Worm (Caenorhabditis elegans) whole organism, mixed stage, embryonic: Measurements from ENCODE around the gene pho-12.

ENCODE experiments used
- M03D4.4 ChIP-seq: sonication (generic microtip); optimal IDR thresholded peaks from 2 replicates; lab custom pipeline; 2017; ENCODE audit warnings: mild to moderate bottlenecking, missing genetic modification characterization, missing compliant biosample characterization
- bed-3 ChIP-seq: fragments of 200-800 bp; sonication (Bioruptor generic); optimal IDR thresholded peaks from 3 replicates; lab custom pipeline; 2018; ENCODE audit warnings: mild to moderate bottlenecking, missing genetic modification characterization, moderate library complexity, missing compliant biosample characterization
- blmp-1 ChIP-seq: fragments of 150-350 bp; optimal IDR thresholded peaks from 2 replicates; lab custom pipeline; 2014; ENCODE audit warnings: missing biosample characterization, missing genetic modification characterization
- ceh-39 ChIP-seq: fragments of 150-350 bp; optimal IDR thresholded peaks from 2 replicates; lab custom pipeline; 2014; ENCODE audit warnings: missing biosample characterization, missing genetic modification characterization
- ceh-43 ChIP-seq: fragments of 200-800 bp; sonication (Bioruptor generic); optimal IDR thresholded peaks from 2 replicates; lab custom pipeline; 2018; ENCODE audit warnings: mild to moderate bottlenecking, missing genetic modification characterization, moderate library complexity, missing compliant biosample characterization
- ceh-83 ChIP-seq: fragments of 200-800 bp; sonication (Bioruptor generic); optimal IDR thresholded peaks from 2 replicates; lab custom pipeline; 2018; ENCODE audit warnings: mild to moderate bottlenecking, missing genetic modification characterization, missing compliant biosample characterization
- ces-1 ChIP-seq: fragments of 150-350 bp; optimal IDR thresholded peaks from 2 replicates; lab custom pipeline; 2014; ENCODE audit warnings: missing biosample characterization, missing genetic modification reagents, missing genetic modification characterization
- cnd-1 ChIP-seq: fragments of 200-800 bp; sonication (Bioruptor generic); optimal IDR thresholded peaks from 2 replicates; lab custom pipeline; 2018; ENCODE audit warnings: mild to moderate bottlenecking, missing genetic modification characterization, missing compliant biosample characterization
- drap-1 ChIP-seq: fragments of 200-800 bp; sonication (Bioruptor generic); optimal IDR thresholded peaks from 3 replicates; lab custom pipeline; 2018; ENCODE audit warnings: mild to moderate bottlenecking, missing genetic modification characterization, missing compliant biosample characterization
- elt-1 ChIP-seq: sonication (generic microtip); optimal IDR thresholded peaks from 2 replicates; lab custom pipeline; 2017; ENCODE audit warnings: missing genetic modification characterization, mild to moderate bottlenecking, missing compliant biosample characterization, antibody characterized with exemption, moderate library complexity, borderline replicate concordance; ENCODE audit not compliant: insufficient read depth
- elt-3 ChIP-seq: fragments of 150-350 bp; optimal IDR thresholded peaks from 2 replicates; lab custom pipeline; 2014; ENCODE audit warnings: missing biosample characterization, missing genetic modification characterization
- flh-1 ChIP-seq: fragments of 200-800 bp; sonication (Bioruptor generic); optimal IDR thresholded peaks from 2 replicates; lab custom pipeline; 2018; ENCODE audit warnings: mild to moderate bottlenecking, missing genetic modification characterization, moderate library complexity, missing compliant biosample characterization
- ham-2 ChIP-seq: fragments of 200-800 bp; sonication (Bioruptor generic); optimal IDR thresholded peaks from 2 replicates; lab custom pipeline; 2018; ENCODE audit warnings: mild to moderate bottlenecking, missing genetic modification characterization, missing compliant biosample characterization
- hlh-1 ChIP-seq: fragments of 150-350 bp; optimal IDR thresholded peaks from 2 replicates; lab custom pipeline; 2014; ENCODE audit warnings: missing biosample characterization, missing genetic modification reagents, missing genetic modification characterization
- lin-13 ChIP-seq: fragments of 150-350 bp; optimal IDR thresholded peaks from 2 replicates; lab custom pipeline; 2014; ENCODE audit warnings: missing biosample characterization, missing genetic modification characterization
- lin-32 ChIP-seq: fragments of 200-800 bp; sonication (Bioruptor generic); optimal IDR thresholded peaks from 2 replicates; lab custom pipeline; 2018; ENCODE audit warnings: mild to moderate bottlenecking, missing genetic modification characterization, missing compliant biosample characterization
- lsy-2 ChIP-seq: fragments of 150-350 bp; optimal IDR thresholded peaks from 2 replicates; lab custom pipeline; 2014; ENCODE audit warnings: missing biosample characterization, missing genetic modification characterization
- mab-5 ChIP-seq: fragments of 150-350 bp; optimal IDR thresholded peaks from 2 replicates; lab custom pipeline; 2014; ENCODE audit warnings: missing biosample characterization, missing genetic modification characterization
- mep-1 ChIP-seq: fragments of 150-350 bp; optimal IDR thresholded peaks from 2 replicates; lab custom pipeline; 2017; ENCODE audit warnings: missing biosample characterization, missing genetic modification reagents, missing genetic modification characterization, inconsistent platforms
- mls-2 ChIP-seq: sonication (generic microtip); optimal IDR thresholded peaks from 2 replicates; lab custom pipeline; 2016; ENCODE audit warnings: mild to moderate bottlenecking, missing genetic modification characterization, moderate library complexity, missing compliant biosample characterization
- nhr-12 ChIP-seq: fragments of 150-350 bp; optimal IDR thresholded peaks from 2 replicates; lab custom pipeline; 2014; ENCODE audit warnings: missing biosample characterization, missing genetic modification characterization
- nhr-2 ChIP-seq: fragments of 150-350 bp; optimal IDR thresholded peaks from 2 replicates; lab custom pipeline; 2014; ENCODE audit warnings: missing biosample characterization, missing genetic modification characterization
- nhr-237 ChIP-seq: fragments of 150-350 bp; optimal IDR thresholded peaks from 2 replicates; lab custom pipeline; 2014; ENCODE audit warnings: missing biosample characterization, missing genetic modification characterization
- nhr-28 ChIP-seq: fragments of 150-350 bp; optimal IDR thresholded peaks from 2 replicates; lab custom pipeline; 2014; ENCODE audit warnings: missing biosample characterization, missing genetic modification characterization
- nhr-76 ChIP-seq: sonication (generic microtip); optimal IDR thresholded peaks from 2 replicates; lab custom pipeline; 2017; ENCODE audit warnings: missing biosample characterization, missing genetic modification characterization
- pha-4 ChIP-seq: fragments of 150-350 bp; optimal IDR thresholded peaks from 2 replicates; lab custom pipeline; 2018; ENCODE audit warnings: missing biosample characterization, missing genetic modification reagents, missing genetic modification characterization
- sem-2 ChIP-seq: fragments of 200-800 bp; sonication (Bioruptor generic); optimal IDR thresholded peaks from 2 replicates; lab custom pipeline; 2018; ENCODE audit warnings: mild to moderate bottlenecking, missing genetic modification characterization, missing compliant biosample characterization
- snpc-4 ChIP-seq: fragments of 150-350 bp; optimal IDR thresholded peaks from 2 replicates; lab custom pipeline; 2014; ENCODE audit warnings: missing biosample characterization, missing genetic modification characterization
- sptf-1 ChIP-seq: sonication (generic microtip); optimal IDR thresholded peaks from 2 replicates; lab custom pipeline; 2017; ENCODE audit warnings: mild to moderate bottlenecking, missing genetic modification characterization, moderate library complexity, missing compliant biosample characterization
- tbx-8 ChIP-seq: fragments of 200-800 bp; sonication (Bioruptor generic); optimal IDR thresholded peaks from 2 replicates; lab custom pipeline; 2018; ENCODE audit warnings: mild to moderate bottlenecking, missing genetic modification characterization, moderate library complexity, missing compliant biosample characterization
- unc-120 ChIP-seq: sonication (generic microtip); optimal IDR thresholded peaks from 2 replicates; lab custom pipeline; 2017; ENCODE audit warnings: missing genetic modification characterization, missing compliant biosample characterization; ENCODE audit not compliant: poor library complexity, severe bottlenecking
- unc-39 ChIP-seq: fragments of 150-350 bp; optimal IDR thresholded peaks from 2 replicates; lab custom pipeline; 2014; ENCODE audit warnings: missing biosample characterization, missing genetic modification characterization
- unc-62 ChIP-seq: fragments of 150-350 bp; optimal IDR thresholded peaks from 2 replicates; lab custom pipeline; 2014; ENCODE audit warnings: missing biosample characterization, missing genetic modification reagents, missing genetic modification characterization
- ztf-11 ChIP-seq: fragments of 150-350 bp; optimal IDR thresholded peaks from 2 replicates; lab custom pipeline; 2014; ENCODE audit warnings: missing biosample characterization, missing genetic modification characterization

The pho-12 gene

DNA sequence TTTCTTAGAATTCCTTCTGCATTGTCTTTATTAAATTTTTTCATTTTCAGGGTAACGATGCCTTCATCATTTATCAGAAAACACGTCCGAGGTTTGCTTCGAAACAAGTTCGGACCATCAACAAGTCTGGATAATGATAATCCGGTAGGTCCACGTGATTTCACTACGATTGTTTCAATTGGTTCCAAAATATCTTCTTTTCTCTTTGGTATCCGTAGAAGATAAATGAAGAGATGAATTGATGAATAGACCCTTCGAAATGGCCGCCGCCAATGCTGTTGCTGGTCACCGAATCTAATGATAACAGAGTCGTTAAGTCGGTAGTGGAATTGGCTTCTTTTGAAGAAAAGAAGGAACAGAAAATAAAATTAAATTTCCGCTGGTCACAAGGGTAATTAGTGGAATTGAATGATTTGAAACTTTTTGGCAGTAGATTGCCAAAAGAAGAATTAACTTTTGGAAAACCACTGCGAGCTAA, 10.7 kb downstream of the pho-12 start, which contains the start of gene F33G12.6:
F33G12.6 (plus strand) TSS at position 51 of the 478 bp plus-strand sequence.
- TF ChIP-seq unc-39 (tag; lab: Kevin White, UChicago) = no peak
- TF ChIP-seq ces-1 (GFP tag; lab: Kevin White, UChicago) = peak; percentile 17

- TF ChIP-seq nhr-12 (tag; lab: Kevin White, UChicago) (no peak), tbx-8 (GFP tag; lab: Kevin White, UChicago) (no peak), unc-120 (tag; lab: Kevin White, UChicago) (no peak), unc-39 (tag; lab: Kevin White, UChicago) (no peak), M03D4.4 (tag; lab: Kevin White, UChicago) (no peak), nhr-28 (tag; lab: Kevin White, UChicago) (no peak), bed-3 (GFP tag; lab: Kevin White, UChicago) (no peak), snpc-4 (tag; lab: Kevin White, UChicago) (no peak), nhr-237 (tag; lab: Kevin White, UChicago) (no peak), mep-1 (tag; lab: Kevin White, UChicago) (no peak), elt-1 (tag; lab: Kevin White, UChicago) (no peak), drap-1 (GFP tag; lab: Kevin White, UChicago) (no peak), mab-5 (no peak), ceh-39 (tag; lab: Kevin White, UChicago) (no peak), blmp-1 (tag; lab: Kevin White, UChicago) (no peak), nhr-2 (tag; lab: Kevin White, UChicago) (no peak), elt-3 (no peak), ces-1 (GFP tag; lab: Kevin White, UChicago) (no peak)
- TF ChIP-seq, all 35 proteins: peak for 0
These were observed 11.4 kb downstream of the pho-12 start for ce11 chrII:5049249-5049648.

DNA sequence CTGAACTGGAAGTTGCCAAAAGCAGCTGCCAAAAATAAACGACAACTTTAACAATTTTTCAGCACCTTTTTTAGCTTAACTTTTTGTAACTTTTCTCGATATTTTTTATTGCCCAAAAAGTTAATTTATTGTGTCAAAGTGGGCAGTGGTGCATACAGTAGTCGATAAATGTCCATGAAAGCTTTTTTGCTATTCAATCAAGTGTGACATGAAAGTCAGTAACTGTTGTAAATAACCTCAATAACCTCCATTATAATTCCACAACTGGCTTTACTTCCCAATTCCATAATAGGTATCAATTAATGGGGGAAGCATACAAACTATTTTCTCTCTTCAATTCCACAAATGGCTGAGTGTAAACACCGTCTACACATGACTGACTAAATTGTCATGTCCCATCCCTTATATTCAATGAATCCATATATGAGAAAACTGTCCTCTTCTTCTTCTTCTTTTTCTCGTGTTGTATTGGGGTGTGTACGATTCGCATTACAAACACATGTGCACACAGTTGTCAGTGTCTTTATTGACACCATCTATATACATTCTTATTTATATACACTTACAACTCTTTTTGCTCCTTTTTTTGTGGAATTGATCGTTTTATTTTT, 12.3 kb downstream of the pho-12 start:
- TF ChIP-seq mls-2 (tag; lab: Kevin White, UChicago) (no peak), ham-2 (GFP tag; lab: Kevin White, UChicago) (no peak), ceh-83 (no peak), elt-1 (tag; lab: Kevin White, UChicago) (no peak), drap-1 (GFP tag; lab: Kevin White, UChicago) (no peak), nhr-28 (tag; lab: Kevin White, UChicago) (no peak), sptf-1 (tag; lab: Kevin White, UChicago) (no peak), mep-1 (tag; lab: Kevin White, UChicago) (no peak), bed-3 (GFP tag; lab: Kevin White, UChicago) (no peak), M03D4.4 (tag; lab: Kevin White, UChicago) (no peak), unc-39 (tag; lab: Kevin White, UChicago) (no peak), blmp-1 (tag; lab: Kevin White, UChicago) (no peak), nhr-237 (tag; lab: Kevin White, UChicago) (no peak), lin-32 (GFP tag; lab: Kevin White, UChicago) (no peak), cnd-1 (tag; lab: Kevin White, UChicago) (no peak), sem-2 (GFP tag; lab: Kevin White, UChicago) (no peak), lsy-2 (no peak), lin-13 (tag; lab: Kevin White, UChicago) (no peak), unc-62 (GFP tag; lab: Kevin White, UChicago) (no peak)
- TF ChIP-seq, all 35 proteins: peak for 0

DNA sequence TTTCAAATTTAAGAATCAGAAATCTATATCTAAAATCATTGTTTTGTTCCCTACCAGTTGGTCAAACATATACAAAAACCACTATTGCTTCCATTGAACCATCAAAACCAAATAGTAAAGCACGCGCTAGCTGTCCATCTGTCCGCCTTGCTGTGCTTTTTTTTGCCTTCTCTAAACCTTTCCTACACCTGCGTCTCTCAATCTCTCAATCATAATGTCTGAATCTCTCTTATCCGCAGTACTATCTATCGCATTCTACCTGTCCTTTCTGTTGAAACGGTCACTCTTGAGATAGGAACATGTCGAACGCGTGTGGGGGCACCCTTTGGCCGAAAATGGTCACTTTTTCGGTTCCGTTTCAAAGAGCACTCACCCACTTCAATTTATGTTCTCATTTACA, 13.3 kb downstream of the pho-12 start:
- no peak for TF ChIP-seq bed-3 (GFP tag; lab: Kevin White, UChicago)
- TF ChIP-seq nhr-28 (tag; lab: Kevin White, UChicago) = no peak
- TF ChIP-seq lin-32 (GFP tag; lab: Kevin White, UChicago) = peak; percentile 33
- TF ChIP-seq tbx-8 (GFP tag; lab: Kevin White, UChicago) = no peak
- TF ChIP-seq nhr-12 (tag; lab: Kevin White, UChicago) = no peak
- no peak for TF ChIP-seq ceh-39 (tag; lab: Kevin White, UChicago)
- TF ChIP-seq mab-5 = no peak
- peak; percentile 60 for TF ChIP-seq nhr-2 (tag; lab: Kevin White, UChicago)
- no peak for TF ChIP-seq ces-1 (GFP tag; lab: Kevin White, UChicago)
- TF ChIP-seq blmp-1 (tag; lab: Kevin White, UChicago) = no peak
- no peak for TF ChIP-seq elt-3
- TF ChIP-seq sptf-1 (tag; lab: Kevin White, UChicago) = no peak
- TF ChIP-seq ham-2 (GFP tag; lab: Kevin White, UChicago) = peak; percentile 2
- no peak for TF ChIP-seq sem-2 (GFP tag; lab: Kevin White, UChicago)
- no peak for TF ChIP-seq snpc-4 (tag; lab: Kevin White, UChicago)
- TF ChIP-seq nhr-237 (tag; lab: Kevin White, UChicago) = no peak
- TF ChIP-seq lsy-2 = peak; percentile 22
- no peak for TF ChIP-seq elt-1 (tag; lab: Kevin White, UChicago)
- no peak for TF ChIP-seq mls-2 (tag; lab: Kevin White, UChicago)
- TF ChIP-seq mep-1 (tag; lab: Kevin White, UChicago) = no peak
- TF ChIP-seq hlh-1 (tag; lab: Kevin White, UChicago) = no peak
- no peak for TF ChIP-seq nhr-76 (tag; lab: Kevin White, UChicago)
- no peak for TF ChIP-seq drap-1 (GFP tag; lab: Kevin White, UChicago)
- TF ChIP-seq flh-1 = no peak
- no peak for TF ChIP-seq M03D4.4 (tag; lab: Kevin White, UChicago)
- TF ChIP-seq ceh-43 (GFP tag; lab: Kevin White, UChicago) = no peak
- TF ChIP-seq ztf-11 (tag; lab: Kevin White, UChicago) = no peak
- peak; percentile 6 for TF ChIP-seq unc-62 (GFP tag; lab: Kevin White, UChicago)
- TF ChIP-seq pha-4 (tag; lab: Kevin White, UChicago) = no peak
- TF ChIP-seq lin-13 (tag; lab: Kevin White, UChicago) = no peak
- TF ChIP-seq unc-39 (tag; lab: Kevin White, UChicago) = no peak
- no peak for TF ChIP-seq unc-120 (tag; lab: Kevin White, UChicago)
- TF ChIP-seq ceh-83 = no peak
